Comparison of ENCODE assay signal across 2 fruit fly cellular contexts in the genomic region with DNA sequence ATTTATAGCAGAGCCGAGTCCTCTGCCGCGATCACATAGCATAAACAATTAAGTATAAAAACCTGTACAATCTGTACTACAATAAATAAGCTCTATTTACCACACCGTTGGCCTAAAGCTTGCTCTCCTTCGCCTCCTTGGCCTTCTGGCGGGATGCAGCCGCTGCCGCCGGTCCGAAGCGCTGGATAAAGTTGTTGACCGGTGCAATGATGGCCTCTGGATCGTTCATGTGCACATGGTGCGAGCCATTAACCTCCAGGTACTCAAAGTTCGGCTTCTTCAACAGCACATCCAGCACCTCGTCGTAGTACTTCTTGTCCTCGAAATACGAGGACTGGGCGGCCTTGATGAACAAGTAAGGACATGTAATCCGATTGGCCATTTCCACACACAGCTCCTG.
TF ChIP-seq lines count a peak whose summit lies in the region.

No protein-coding gene starts in this region.

- no peak for TF ChIP-seq CTCF in whole organism, embryonic (GFP tag; optimal IDR thresholded peaks at IDR 0.05; lab: Kevin White, UChicago)

TF ChIP-seq in whole organism, embryonic, 481 proteins besides CTCF, POLR2A, EP300 and RAD21:
- TF ChIP-seq dysf (GFP tag; IDR thresholded peaks at IDR 0.05; lab: Robert Waterston, UW) (0 out of 3 replicates have a peak, but pooled peaks have one; percentile 7), Gsc (GFP tag; IDR thresholded peaks at IDR 0.05; lab: Robert Waterston, UW) (0 out of 2 replicates have a peak, but pooled peaks have one; percentile 14), CG14965 (GFP tag; optimal IDR thresholded peaks at IDR 0.05; lab: Kevin White, UChicago; ENCODE audit: borderline replicate concordance) (no peak)

TF ChIP-seq in whole organism, pupa, 21 proteins besides CTCF, POLR2A, EP300 and RAD21:
- TF ChIP-seq CG12605 (GFP tag; IDR thresholded peaks at IDR 0.05; lab: Robert Waterston, UW) (no peak), CG13204 (GFP tag; optimal IDR thresholded peaks at IDR 0.05; lab: Kevin White, UChicago) (peak; percentile 9), EcR (GFP tag; optimal IDR thresholded peaks at IDR 0.05; lab: Kevin White, UChicago) (peak; percentile 96)
